Fruit fly (Drosophila melanogaster) whole organism, adult: ENCODE results near the gene Pomp.
A peak's percentile ranks its signal among the peaks of the same experiment; 100 is the strongest.

Experiments
- CG14711 ChIP-seq: fragments of 200-800 bp; sonication (Bioruptor generic); optimal IDR thresholded peaks from 2 replicates; lab custom pipeline; 2018; ENCODE audit warnings: missing biosample characterization, mild to moderate bottlenecking, missing genetic modification characterization, moderate library complexity
- CG7101 ChIP-seq: fragments of 200-800 bp; sonication (Bioruptor generic); optimal IDR thresholded peaks from 2 replicates; lab custom pipeline; 2018; ENCODE audit warnings: missing biosample characterization, mild to moderate bottlenecking, missing genetic modification characterization, moderate library complexity
- Clk ChIP-seq: fragments of 200-800 bp; sonication (Bioruptor generic); optimal IDR thresholded peaks from 2 replicates; lab custom pipeline; 2017; ENCODE audit warnings: missing biosample characterization, missing genetic modification characterization
- Mnt ChIP-seq: fragments of 200-800 bp; sonication (Bioruptor generic); optimal IDR thresholded peaks from 2 replicates; lab custom pipeline; 2016; ENCODE audit warnings: missing biosample characterization, mild to moderate bottlenecking, missing genetic modification characterization
- cic ChIP-seq: fragments of 200-800 bp; sonication (Bioruptor generic); optimal IDR thresholded peaks from 2 replicates; lab custom pipeline; 2017; ENCODE audit warnings: missing biosample characterization, mild to moderate bottlenecking, missing genetic modification characterization, moderate library complexity

- peak; percentile 37 for TF ChIP-seq Mnt
- TF ChIP-seq Clk, result peak; percentile 45
- peak; percentile 82 for TF ChIP-seq cic
- TF ChIP-seq CG7101, result peak; percentile 72
- TF ChIP-seq CG14711 (tag; lab: Kevin White, UChicago), result peak; percentile 9
These were observed 6.7 kb upstream of the Pomp start for dm6 chr2L:20780768-20781167.
